Fruit fly (Drosophila melanogaster) whole organism, wandering third instar larva: ENCODE results near the gene CG14275.

Source experiments
- Abd-B ChIP-seq: fragments of >200 bp; optimal IDR thresholded peaks from 2 replicates; lab custom pipeline; 2017; ENCODE audit warnings: missing biosample characterization, missing genetic modification characterization
- CG32264 ChIP-seq: fragments of 200-800 bp; sonication (Bioruptor generic); optimal IDR thresholded peaks from 2 replicates; lab custom pipeline; 2016; ENCODE audit warnings: missing biosample characterization, missing genetic modification characterization
- CG9705 ChIP-seq: fragments of 200-800 bp; sonication (Bioruptor generic); optimal IDR thresholded peaks from 2 replicates; lab custom pipeline; 2018; ENCODE audit warnings: missing biosample characterization, mild to moderate bottlenecking, missing genetic modification characterization
- CrebA ChIP-seq: fragments of 200-800 bp; sonication (Bioruptor generic); optimal IDR thresholded peaks from 2 replicates; lab custom pipeline; 2016; ENCODE audit warnings: missing biosample characterization, mild to moderate bottlenecking, missing genetic modification characterization, borderline replicate concordance
- Dfd ChIP-seq: fragments of >200 bp; optimal IDR thresholded peaks from 2 replicates; lab custom pipeline; 2017; ENCODE audit warnings: missing biosample characterization, missing genetic modification characterization
- Dif ChIP-seq: fragments of 200-275, 200-300 bp; sonication (Bioruptor generic); optimal IDR thresholded peaks from 2 replicates; lab custom pipeline; 2018; ENCODE audit warnings: missing biosample characterization, missing genetic modification characterization; ENCODE audit not compliant: partially characterized antibody
- GATAd ChIP-seq: sonication (Bioruptor generic); optimal IDR thresholded peaks from 2 replicates; lab custom pipeline; 2016; ENCODE audit warnings: missing biosample characterization, missing genetic modification characterization
- HLH106 ChIP-seq: fragments of 200-800 bp; optimal IDR thresholded peaks from 3 replicates; lab custom pipeline; 2019; ENCODE audit warnings: missing biosample characterization, mild to moderate bottlenecking, missing genetic modification characterization, moderate library complexity
- Hnf4 ChIP-seq: fragments of 200-800 bp; sonication (Bioruptor generic); optimal IDR thresholded peaks from 2 replicates; lab custom pipeline; 2016; ENCODE audit warnings: missing biosample characterization, mild to moderate bottlenecking, missing genetic modification characterization
- Hr78 ChIP-seq: fragments of >200 bp; optimal IDR thresholded peaks from 2 replicates; lab custom pipeline; 2017; ENCODE audit warnings: missing biosample characterization, missing genetic modification characterization
- Hr83 ChIP-seq: fragments of 200-300 bp; sonication (Bioruptor generic); optimal IDR thresholded peaks from 2 replicates; lab custom pipeline; 2016; ENCODE audit warnings: missing biosample characterization, mild to moderate bottlenecking, missing genetic modification characterization, moderate library complexity; ENCODE audit not compliant: poor library complexity, severe bottlenecking
- Jra ChIP-seq: sonication (Bioruptor generic); optimal IDR thresholded peaks from 2 replicates; lab custom pipeline; 2016; ENCODE audit warnings: missing biosample characterization, missing genetic modification characterization
- Mio ChIP-seq: sonication (Bioruptor generic); optimal IDR thresholded peaks from 2 replicates; lab custom pipeline; 2016; ENCODE audit warnings: missing biosample characterization, missing genetic modification characterization
- Myc ChIP-seq: fragments of >200 bp; optimal IDR thresholded peaks from 2 replicates; lab custom pipeline; 2017
- N ChIP-seq: fragments of >200 bp; optimal IDR thresholded peaks from 2 replicates; lab custom pipeline; 2018; ENCODE audit warnings: missing biosample characterization, missing external identifiers, missing genetic modification characterization
- OdsH ChIP-seq: fragments of 200-800 bp; sonication (Bioruptor generic); optimal IDR thresholded peaks from 2 replicates; lab custom pipeline; 2016; ENCODE audit warnings: missing biosample characterization, mild to moderate bottlenecking, missing genetic modification characterization
- Rel ChIP-seq, 2 experiments: fragments of 200-800 bp; sonication (Bioruptor generic) in 1 of 2; optimal IDR thresholded peaks; 2 replicates in 1 of 2; 3 replicates in 1 of 2; lab custom pipeline; 2016 to 2019; ENCODE audit warnings: mild to moderate bottlenecking in 2 of 2, missing biosample characterization in 2 of 2, missing genetic modification characterization in 2 of 2, moderate library complexity in 1 of 2
- Sp1 ChIP-seq: fragments of 200-800 bp; sonication (Bioruptor generic); optimal IDR thresholded peaks from 3 replicates; lab custom pipeline; 2019; ENCODE audit warnings: missing biosample characterization, mild to moderate bottlenecking, missing genetic modification characterization, moderate library complexity
- Vsx2 ChIP-seq: fragments of 200-300, 225-300 bp; sonication (Bioruptor generic); optimal IDR thresholded peaks from 2 replicates; lab custom pipeline; 2018; ENCODE audit warnings: missing biosample characterization, missing genetic modification characterization; ENCODE audit not compliant: partially characterized antibody
- br ChIP-seq: fragments of 200-800 bp; sonication (Bioruptor generic); optimal IDR thresholded peaks from 2 replicates; lab custom pipeline; 2016; ENCODE audit warnings: missing biosample characterization, missing genetic modification characterization
- brk ChIP-seq: fragments of 200-800 bp; sonication (Bioruptor generic); optimal IDR thresholded peaks from 2 replicates; lab custom pipeline; 2016; ENCODE audit warnings: missing biosample characterization, mild to moderate bottlenecking, missing genetic modification characterization
- dl ChIP-seq, 2 experiments: fragments of 175-275, 200-275 bp in 1 of 2; fragments of 200-275 bp in 1 of 2; sonication (Bioruptor generic); optimal IDR thresholded peaks; lab custom pipeline; 2018; ENCODE audit warnings: mild to moderate bottlenecking in 2 of 2, missing biosample characterization in 2 of 2, missing genetic modification characterization in 2 of 2, moderate library complexity in 2 of 2; ENCODE audit not compliant: partially characterized antibody in 2 of 2, insufficient read depth in 1 of 2
- dmrt93B ChIP-seq: fragments of 200-800 bp; sonication (Bioruptor generic); optimal IDR thresholded peaks from 2 replicates; lab custom pipeline; 2018; ENCODE audit warnings: missing biosample characterization, mild to moderate bottlenecking, missing genetic modification characterization
- dsf ChIP-seq: sonication (Bioruptor generic); optimal IDR thresholded peaks from 2 replicates; lab custom pipeline; 2016; ENCODE audit warnings: missing biosample characterization, missing genetic modification characterization, borderline replicate concordance
- ey ChIP-seq: fragments of 200-800 bp; sonication (Bioruptor generic); optimal IDR thresholded peaks from 2 replicates; lab custom pipeline; 2016; ENCODE audit warnings: missing biosample characterization, missing genetic modification characterization
- foxo ChIP-seq, 2 experiments: fragments of 200-800 bp; sonication (Bioruptor generic); optimal IDR thresholded peaks; 2 replicates in 1 of 2; 3 replicates in 1 of 2; lab custom pipeline; 2016 to 2017; ENCODE audit warnings: missing biosample characterization in 2 of 2, missing genetic modification characterization in 2 of 2
- fru ChIP-seq: fragments of 200-800 bp; sonication (Bioruptor generic); optimal IDR thresholded peaks from 3 replicates; lab custom pipeline; 2016; ENCODE audit warnings: missing biosample characterization, mild to moderate bottlenecking, missing genetic modification characterization
- h ChIP-seq: fragments of 200-800 bp; sonication (Bioruptor generic); optimal IDR thresholded peaks from 3 replicates; lab custom pipeline; 2016; ENCODE audit warnings: missing biosample characterization, mild to moderate bottlenecking, missing genetic modification characterization
- jim ChIP-seq: fragments of 175-275, 200-325 bp; sonication (Bioruptor generic); optimal IDR thresholded peaks from 2 replicates; lab custom pipeline; 2016; ENCODE audit warnings: missing biosample characterization, mild to moderate bottlenecking, missing genetic modification characterization
- lola ChIP-seq: fragments of >200 bp; optimal IDR thresholded peaks from 2 replicates; lab custom pipeline; 2017; ENCODE audit warnings: missing biosample characterization, missing genetic modification characterization
- pan ChIP-seq: fragments of >200 bp; optimal IDR thresholded peaks from 2 replicates; lab custom pipeline; 2017
- psq ChIP-seq: fragments of 200-800 bp; sonication (Bioruptor generic); optimal IDR thresholded peaks from 3 replicates; lab custom pipeline; 2017; ENCODE audit warnings: missing biosample characterization, mild to moderate bottlenecking, missing genetic modification characterization, moderate library complexity
- rgr ChIP-seq: fragments of 200-800 bp; sonication (Bioruptor generic); optimal IDR thresholded peaks from 3 replicates; lab custom pipeline; 2016; ENCODE audit warnings: missing biosample characterization, mild to moderate bottlenecking, missing genetic modification characterization
- sage ChIP-seq: fragments of 200-800 bp; sonication (Bioruptor generic); optimal IDR thresholded peaks from 2 replicates; lab custom pipeline; 2016; ENCODE audit warnings: missing biosample characterization, mild to moderate bottlenecking, missing genetic modification characterization
- sv ChIP-seq: fragments of 200-800 bp; sonication (Bioruptor generic); optimal IDR thresholded peaks from 3 replicates; lab custom pipeline; 2016; ENCODE audit warnings: missing biosample characterization, missing genetic modification characterization
- tai ChIP-seq: sonication (Bioruptor generic); optimal IDR thresholded peaks from 2 replicates; lab custom pipeline; 2016; ENCODE audit warnings: missing biosample characterization, missing genetic modification characterization
- usp ChIP-seq: fragments of >200 bp; optimal IDR thresholded peaks from 2 replicates; lab custom pipeline; 2017; ENCODE audit warnings: missing biosample characterization, missing genetic modification characterization
- woc ChIP-seq: sonication (Bioruptor generic); optimal IDR thresholded peaks from 2 replicates; lab custom pipeline; 2016; ENCODE audit warnings: missing biosample characterization, mild to moderate bottlenecking, missing genetic modification characterization

CG14275 gene

dm6 chr2L:8327272-8327555 lies at the start of gene CG14275:
Gene CG14275 (plus strand): TSS chr2L:8327456.
- TF ChIP-seq brk (GFP tag; lab: Kevin White, UChicago) (no peak), Hnf4 (GFP tag; lab: Kevin White, UChicago) (no peak), rgr (GFP tag; lab: Kevin White, UChicago) (no peak), Vsx2 (no peak), CG9705 (GFP tag; lab: Kevin White, UChicago) (no peak), lola (GFP tag; lab: Kevin White, UChicago) (no peak), foxo (GFP tag; optimal IDR thresholded peaks at IDR 0.05; lab: Kevin White, UChicago) (no peak), jim (GFP tag; lab: Kevin White, UChicago) (no peak), HLH106 (tag; lab: Kevin White, UChicago) (no peak), sage (no peak), usp (GFP tag; lab: Kevin White, UChicago) (no peak), tai (GFP tag; lab: Kevin White, UChicago) (no peak), Mio (GFP tag; lab: Kevin White, UChicago) (no peak), woc (GFP tag; lab: Kevin White, UChicago) (no peak), GATAd (no peak), br (GFP tag; lab: Kevin White, UChicago) (no peak)

- TF ChIP-seq Abd-B (GFP tag; lab: Kevin White, UChicago) (no peak), Hr83 (GFP tag; lab: Kevin White, UChicago) (peak; percentile 0), Dif (GFP tag; lab: Kevin White, UChicago) (peak; percentile 78), Rel (GFP tag; optimal IDR thresholded peaks at IDR 0.05; lab: Kevin White, UChicago) (peak; percentile 98), Rel (tag; optimal IDR thresholded peaks at IDR 0.05; lab: Kevin White, UChicago) (peak; percentile 79), GATAd (peak; percentile 33), dsf (GFP tag; lab: Kevin White, UChicago) (peak; percentile 92), brk (GFP tag; lab: Kevin White, UChicago) (peak; percentile 99), rgr (GFP tag; lab: Kevin White, UChicago) (peak; percentile 99), Myc (lab: Kevin White, UChicago) (no peak), Hnf4 (GFP tag; lab: Kevin White, UChicago) (peak; percentile 98), OdsH (GFP tag; lab: Kevin White, UChicago) (peak; percentile 99), h (peak; percentile 99), tai (GFP tag; lab: Kevin White, UChicago) (peak; percentile 93), Dfd (peak; percentile 27), pan (lab: Kevin White, UChicago) (no peak), Sp1 (GFP tag; lab: Kevin White, UChicago) (peak; percentile 99), Mio (GFP tag; lab: Kevin White, UChicago) (peak; percentile 73), Hr78 (GFP tag; lab: Kevin White, UChicago) (no peak), Vsx2 (peak; percentile 7), CG32264 (GFP tag; lab: Kevin White, UChicago) (peak; percentile 86), CG9705 (GFP tag; lab: Kevin White, UChicago) (peak; percentile 94), Jra (peak; percentile 96), dl (GFP tag; optimal IDR thresholded peaks at IDR 0.05; lab: Kevin White, UChicago; ENCODE audit: insufficient read depth in 1 of 2, partially characterized antibody in 2 of 2) (peak; percentile 37 to 64), lola (GFP tag; lab: Kevin White, UChicago) (no peak), CrebA (GFP tag; lab: Kevin White, UChicago) (peak; percentile 94), fru (GFP tag; lab: Kevin White, UChicago) (peak; percentile 98), woc (GFP tag; lab: Kevin White, UChicago) (peak; percentile 95), usp (GFP tag; lab: Kevin White, UChicago) (no peak), N (no peak), sage (peak; percentile 98), br (GFP tag; lab: Kevin White, UChicago) (peak; percentile 98), dmrt93B (GFP tag; lab: Kevin White, UChicago) (peak; percentile 94), ey (peak; percentile 97), sv (GFP tag; lab: Kevin White, UChicago) (peak; percentile 97), foxo (GFP tag; optimal IDR thresholded peaks at IDR 0.05; lab: Kevin White, UChicago) (peak; percentile 50 to 99), jim (GFP tag; lab: Kevin White, UChicago) (no peak), psq (GFP tag; lab: Kevin White, UChicago) (peak; percentile 98), HLH106 (tag; lab: Kevin White, UChicago) (peak; percentile 96)
These were observed 49.6 kb upstream of the CG14275 start for dm6 chr2L:8277561-8278201.
